Fruit fly (Drosophila melanogaster) whole organism, embryonic: Measurements from ENCODE around the gene Lcp65Ab1.
A peak's percentile ranks its signal among the peaks of the same experiment; 100 is the strongest.

Experiments used
- Atf3 ChIP-seq: fragments of 200-800 bp; sonication (Bioruptor generic); optimal IDR thresholded peaks from 3 replicates; lab custom pipeline; 2016; ENCODE audit warnings: missing biosample characterization, missing genetic modification characterization
- CG11695 ChIP-seq: fragments of 200-800 bp; sonication (Bioruptor generic); IDR thresholded peaks from 3 replicates; pipeline ENCODE4 v1.3.6; 2022; ENCODE audit warnings: missing biosample characterization, missing genetic modification characterization
- CG12104 ChIP-seq: fragments of 200-800 bp; sonication (Bioruptor generic); optimal IDR thresholded peaks from 3 replicates; lab custom pipeline; 2016; ENCODE audit warnings: missing biosample characterization, missing genetic modification characterization
- CG12219 ChIP-seq: fragments of 200-800 bp; sonication (Bioruptor generic); optimal IDR thresholded peaks from 3 replicates; lab custom pipeline; 2018; ENCODE audit warnings: missing biosample characterization, mild to moderate bottlenecking, missing genetic modification characterization
- CG13296 ChIP-seq: fragments of 200-800 bp; sonication (Bioruptor generic); optimal IDR thresholded peaks from 3 replicates; lab custom pipeline; 2018; ENCODE audit warnings: missing biosample characterization, mild to moderate bottlenecking, missing genetic modification characterization
- CG15073 ChIP-seq: fragments of 200-800 bp; sonication (Bioruptor generic); optimal IDR thresholded peaks from 2 replicates; lab custom pipeline; 2016; ENCODE audit warnings: missing biosample characterization, missing genetic modification characterization
- CG1529 ChIP-seq: fragments of 200-800 bp; sonication (Bioruptor generic); optimal IDR thresholded peaks from 3 replicates; lab custom pipeline; 2018; ENCODE audit warnings: missing biosample characterization, missing genetic modification characterization
- CG15479 ChIP-seq: fragments of 200-800 bp; sonication (Bioruptor generic); optimal IDR thresholded peaks from 3 replicates; lab custom pipeline; 2019; ENCODE audit warnings: missing biosample characterization, mild to moderate bottlenecking, missing genetic modification characterization, moderate library complexity
- CG15514 ChIP-seq: fragments of 200-800 bp; sonication (Bioruptor generic); optimal IDR thresholded peaks from 3 replicates; lab custom pipeline; 2017; ENCODE audit warnings: missing biosample characterization, missing genetic modification characterization, mild to moderate bottlenecking, moderate library complexity, missing genetic modification reagents
- CG1832 ChIP-seq: fragments of 200-800 bp; sonication (Bioruptor generic); optimal IDR thresholded peaks from 2 replicates; lab custom pipeline; 2017; ENCODE audit warnings: missing biosample characterization, mild to moderate bottlenecking, missing genetic modification characterization, inconsistent platforms
- CG18764 ChIP-seq: fragments of 200-800 bp; sonication (Bioruptor generic); optimal IDR thresholded peaks from 3 replicates; lab custom pipeline; 2016; ENCODE audit warnings: missing biosample characterization, missing genetic modification characterization
- CG30403 ChIP-seq: fragments of 200-800 bp; sonication (Bioruptor generic); optimal IDR thresholded peaks from 3 replicates; lab custom pipeline; 2016; ENCODE audit warnings: missing biosample characterization, missing genetic modification characterization
- CG31388 ChIP-seq: fragments of 200-800 bp; sonication (Bioruptor generic); optimal IDR thresholded peaks from 2 replicates; lab custom pipeline; 2016; ENCODE audit warnings: missing biosample characterization, missing genetic modification characterization
- CG31441 ChIP-seq: fragments of 200-800 bp; sonication (Bioruptor generic); IDR thresholded peaks from 2 replicates; pipeline ENCODE4 v1.3.6; 2022; ENCODE audit warnings: missing biosample characterization, missing genetic modification characterization
- CG3163 ChIP-seq: fragments of 200-800 bp; sonication (Bioruptor generic); optimal IDR thresholded peaks from 3 replicates; lab custom pipeline; 2016; ENCODE audit warnings: missing biosample characterization, missing genetic modification characterization
- CG33213 ChIP-seq: fragments of 200-800 bp; sonication (Bioruptor generic); optimal IDR thresholded peaks from 3 replicates; lab custom pipeline; 2016; ENCODE audit warnings: missing biosample characterization, missing genetic modification characterization
- CG6765 ChIP-seq: fragments of 200-800 bp; sonication (Bioruptor generic); optimal IDR thresholded peaks from 3 replicates; lab custom pipeline; 2017; ENCODE audit warnings: missing biosample characterization, mild to moderate bottlenecking, missing genetic modification characterization
- CG6791 ChIP-seq: fragments of 200-800 bp; sonication (Bioruptor generic); IDR thresholded peaks from 3 replicates; pipeline ENCODE4 v1.3.6; 2022; ENCODE audit warnings: missing biosample characterization, missing genetic modification characterization; ENCODE audit not compliant: partially characterized antibody
- CG7372 ChIP-seq: fragments of 200-800 bp; sonication (Bioruptor generic); IDR thresholded peaks from 2 replicates; pipeline ENCODE4 v1.3.6; 2022; ENCODE audit warnings: missing biosample characterization, missing genetic modification characterization
- CG7839 ChIP-seq: fragments of 200-800 bp; sonication (Bioruptor generic); optimal IDR thresholded peaks from 3 replicates; lab custom pipeline; 2018; ENCODE audit warnings: missing biosample characterization, mild to moderate bottlenecking, missing genetic modification characterization, moderate library complexity
- CG7963 ChIP-seq: fragments of 200-800 bp; sonication (Bioruptor generic); IDR thresholded peaks from 3 replicates; pipeline ENCODE4 v1.3.6; 2022; ENCODE audit warnings: missing biosample characterization, missing genetic modification characterization; ENCODE audit not compliant: partially characterized antibody
- CG9727 ChIP-seq: fragments of 200-800 bp; sonication (Bioruptor generic); optimal IDR thresholded peaks from 3 replicates; lab custom pipeline; 2017; ENCODE audit warnings: missing biosample characterization, mild to moderate bottlenecking, missing genetic modification characterization
- Doc2 ChIP-seq: fragments of 200-800 bp; sonication (Bioruptor generic); IDR thresholded peaks from 2 replicates; pipeline ENCODE4 v1.3.6; 2022; ENCODE audit warnings: missing biosample characterization, missing genetic modification characterization
- Gsc ChIP-seq: fragments of 200-800 bp; sonication (Bioruptor generic); IDR thresholded peaks from 2 replicates; pipeline ENCODE4 v1.3.6; 2022; ENCODE audit warnings: missing biosample characterization, missing genetic modification characterization
- Gug ChIP-seq: fragments of 200-800 bp; sonication (Bioruptor generic); IDR thresholded peaks from 4 replicates; pipeline ENCODE4 v1.3.6; 2022; ENCODE audit warnings: missing biosample characterization, missing genetic modification characterization
- HHEX ChIP-seq: fragments of 200-800 bp; sonication (Bioruptor generic); optimal IDR thresholded peaks from 3 replicates; lab custom pipeline; 2017; ENCODE audit warnings: missing biosample characterization, mild to moderate bottlenecking, missing genetic modification characterization, missing genetic modification reagents
- Hr3 ChIP-seq: fragments of 200-800 bp; sonication (Bioruptor generic); optimal IDR thresholded peaks from 3 replicates; lab custom pipeline; 2016; ENCODE audit warnings: missing biosample characterization, missing genetic modification characterization
- Lpt ChIP-seq: fragments of >200 bp; optimal IDR thresholded peaks from 2 replicates; lab custom pipeline; 2018; ENCODE audit warnings: missing biosample characterization, missing genetic modification characterization
- Neu2 ChIP-seq: fragments of 200-800 bp; sonication (Bioruptor generic); optimal IDR thresholded peaks from 3 replicates; lab custom pipeline; 2016; ENCODE audit warnings: missing biosample characterization, missing genetic modification characterization, borderline replicate concordance
- Scr ChIP-seq: fragments of 200-800 bp; sonication (Bioruptor generic); IDR thresholded peaks from 2 replicates; pipeline ENCODE4 v1.3.6; 2022; ENCODE audit warnings: missing biosample characterization, missing genetic modification characterization; ENCODE audit not compliant: partially characterized antibody
- Xbp1 ChIP-seq: fragments of 200-800 bp; sonication (Bioruptor generic); optimal IDR thresholded peaks from 3 replicates; lab custom pipeline; 2016; ENCODE audit warnings: missing biosample characterization, mild to moderate bottlenecking, missing genetic modification characterization
- al ChIP-seq: fragments of 200-800 bp; sonication (Bioruptor generic); IDR thresholded peaks from 2 replicates; pipeline ENCODE4 v1.3.6; 2022; ENCODE audit warnings: missing biosample characterization, missing genetic modification characterization
- ash1 ChIP-seq: fragments of 200-800 bp; sonication (Bioruptor generic); optimal IDR thresholded peaks from 2 replicates; lab custom pipeline; 2018; ENCODE audit warnings: missing biosample characterization, mild to moderate bottlenecking, missing genetic modification characterization
- bigmax ChIP-seq: fragments of 200-800 bp; sonication (Bioruptor generic); optimal IDR thresholded peaks from 2 replicates; lab custom pipeline; 2018; ENCODE audit warnings: missing biosample characterization, mild to moderate bottlenecking, missing genetic modification characterization
- bsh ChIP-seq, 2 experiments: fragments of 200-800 bp; sonication (Bioruptor generic); optimal IDR thresholded peaks; 2 replicates each; lab custom pipeline; 2017 to 2018; ENCODE audit warnings: mild to moderate bottlenecking in 2 of 2, missing biosample characterization in 2 of 2, missing genetic modification characterization in 2 of 2, moderate library complexity in 1 of 2
- caup ChIP-seq: fragments of 200-800 bp; sonication (Bioruptor generic); optimal IDR thresholded peaks from 3 replicates; lab custom pipeline; 2017; ENCODE audit warnings: missing biosample characterization, mild to moderate bottlenecking, missing genetic modification characterization, moderate library complexity; ENCODE audit not compliant: severe bottlenecking
- chn ChIP-seq: fragments of 200-800 bp; sonication (Bioruptor generic); optimal IDR thresholded peaks from 2 replicates; lab custom pipeline; 2016; ENCODE audit warnings: missing biosample characterization, missing genetic modification characterization
- ci ChIP-seq: fragments of 200-800 bp; sonication (Bioruptor generic); IDR thresholded peaks from 3 replicates; pipeline ENCODE4 v1.3.6; 2022; ENCODE audit warnings: missing biosample characterization, missing genetic modification characterization
- exex ChIP-seq: fragments of 200-800 bp; sonication (Bioruptor generic); optimal IDR thresholded peaks from 4 replicates; lab custom pipeline; 2018; ENCODE audit warnings: missing biosample characterization, mild to moderate bottlenecking, missing genetic modification characterization, moderate library complexity
- eyg ChIP-seq: fragments of 200-800 bp; sonication (Bioruptor generic); optimal IDR thresholded peaks from 3 replicates; lab custom pipeline; 2016; ENCODE audit warnings: missing biosample characterization, missing genetic modification characterization
- hbn ChIP-seq: fragments of 200-800 bp; sonication (Bioruptor generic); IDR thresholded peaks from 2 replicates; pipeline ENCODE4 v1.3.6; 2022; ENCODE audit warnings: missing biosample characterization, missing genetic modification characterization; ENCODE audit not compliant: partially characterized antibody
- jing ChIP-seq: fragments of 200-800 bp; sonication (Bioruptor generic); optimal IDR thresholded peaks from 2 replicates; lab custom pipeline; 2018; ENCODE audit warnings: missing biosample characterization, mild to moderate bottlenecking, missing genetic modification characterization
- klu ChIP-seq: fragments of 200-800 bp; sonication (Bioruptor generic); IDR thresholded peaks from 2 replicates; pipeline ENCODE4 v1.3.6; 2022; ENCODE audit warnings: missing biosample characterization, missing genetic modification characterization
- kni ChIP-seq: fragments of 200-800 bp; sonication (Bioruptor generic); optimal IDR thresholded peaks from 3 replicates; lab custom pipeline; 2017; ENCODE audit warnings: mild to moderate bottlenecking, missing biosample characterization, missing genetic modification reagents, missing genetic modification characterization
- pb ChIP-seq: fragments of 200-800 bp; sonication (Bioruptor generic); optimal IDR thresholded peaks from 3 replicates; lab custom pipeline; 2016; ENCODE audit warnings: missing biosample characterization, missing genetic modification characterization
- peb ChIP-seq: fragments of 200-800 bp; sonication (Bioruptor generic); IDR thresholded peaks from 2 replicates; pipeline ENCODE4 v1.3.6; 2022; ENCODE audit warnings: missing biosample characterization, missing genetic modification characterization
- psq ChIP-seq: fragments of 200-800 bp; sonication (Bioruptor generic); optimal IDR thresholded peaks from 2 replicates; lab custom pipeline; 2017; ENCODE audit warnings: missing biosample characterization, missing genetic modification characterization
- row ChIP-seq: fragments of 200-800 bp; sonication (Bioruptor generic); IDR thresholded peaks from 3 replicates; pipeline ENCODE4 v1.3.6; 2022; ENCODE audit warnings: missing biosample characterization, missing genetic modification characterization
- tna ChIP-seq: fragments of 200-800 bp; sonication (Bioruptor generic); IDR thresholded peaks from 2 replicates; pipeline ENCODE4 v1.3.6; 2022; ENCODE audit warnings: missing biosample characterization, missing genetic modification characterization; ENCODE audit not compliant: partially characterized antibody

The Lcp65Ab1 gene

DNA sequence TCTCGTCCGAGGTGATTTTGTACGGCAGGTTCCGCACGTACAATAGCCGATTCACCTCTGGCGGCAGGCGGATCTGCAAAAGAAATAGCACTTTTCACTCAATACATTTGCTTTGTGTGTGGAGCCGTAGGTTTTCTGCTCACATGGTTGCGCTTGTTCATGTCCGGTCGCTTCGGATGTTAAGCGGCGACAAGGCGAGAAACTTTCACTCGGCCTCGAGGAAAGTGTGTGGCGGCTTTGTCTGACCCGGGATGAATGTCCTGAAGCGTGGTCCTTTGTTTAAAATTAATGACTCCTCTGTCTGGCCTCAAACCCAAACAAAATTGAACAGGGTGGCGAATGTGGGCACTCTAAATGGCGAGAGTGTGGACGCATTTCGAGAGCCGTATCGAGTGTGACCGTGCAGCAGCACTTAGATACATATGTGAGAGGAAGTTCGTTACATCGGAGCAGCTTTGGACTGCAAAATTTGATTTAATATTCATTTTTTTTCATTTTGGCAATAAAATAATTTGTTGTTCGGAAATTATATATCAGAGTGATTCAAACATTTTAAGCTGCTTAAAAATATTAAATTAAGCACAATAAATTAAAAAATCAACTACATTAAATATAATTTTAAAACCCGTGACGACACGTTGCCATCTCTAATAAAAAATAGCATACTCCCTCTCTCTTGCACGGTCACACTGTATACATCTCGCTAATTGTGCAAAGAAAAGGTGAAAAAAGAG, 43.6 kb downstream of the Lcp65Ab1 start, which contains the start of the genes Sf3b6 and Tnpo (continued):
- TF ChIP-seq CG31388 (GFP tag; lab: Kevin White, UChicago) = peak; percentile 49
- peak; percentile 90 for TF ChIP-seq CG9727
- peak; percentile 84 for TF ChIP-seq CG12104
- TF ChIP-seq kni (GFP tag; lab: Kevin White, UChicago) = no peak
- TF ChIP-seq Doc2 (GFP tag; lab: Robert Waterston, UW) = peak; percentile 55; the same call in 1 of the 2 replicates
- TF ChIP-seq CG6791 = peak; percentile 43; the same call in 1 of the 3 replicates
- TF ChIP-seq CG31441 = no peak
- TF ChIP-seq pb (GFP tag; lab: Kevin White, UChicago) = no peak
- peak; percentile 39 for TF ChIP-seq CG15073 (GFP tag; lab: Kevin White, UChicago)
- peak; percentile 44 for TF ChIP-seq CG1529 (GFP tag; lab: Kevin White, UChicago)
- TF ChIP-seq CG33213 (GFP tag; lab: Kevin White, UChicago) = peak; percentile 39
- no peak for TF ChIP-seq Neu2
- peak; percentile 73; the same call in 2 of the 3 replicates for TF ChIP-seq ci
- peak; percentile 80 for TF ChIP-seq CG7372 (GFP tag; lab: Robert Waterston, UW)
- peak; percentile 73 for TF ChIP-seq caup
- peak; percentile 64 for TF ChIP-seq CG18764 (GFP tag; lab: Kevin White, UChicago)
- no peak for TF ChIP-seq CG7963 (GFP tag; lab: Robert Waterston, UW)
- TF ChIP-seq tna (GFP tag; lab: Robert Waterston, UW) = no peak
- TF ChIP-seq Scr = peak; percentile 74
- peak; percentile 70 for TF ChIP-seq HHEX (GFP tag; lab: Kevin White, UChicago)
- peak; percentile 58 for TF ChIP-seq Atf3 (GFP tag; lab: Kevin White, UChicago)
- TF ChIP-seq eyg (GFP tag; lab: Kevin White, UChicago) = peak; percentile 23
- peak; percentile 90 for TF ChIP-seq Xbp1 (GFP tag; lab: Kevin White, UChicago)
- no peak; the same call in 1 of the 2 replicates for TF ChIP-seq Gsc
- TF ChIP-seq CG15479 (GFP tag; lab: Kevin White, UChicago) = peak; percentile 74
- TF ChIP-seq hbn (GFP tag; lab: Robert Waterston, UW) = peak; percentile 67
- peak; percentile 35 for TF ChIP-seq CG6765 (GFP tag; lab: Kevin White, UChicago)
- TF ChIP-seq al (GFP tag; lab: Robert Waterston, UW) = peak; percentile 84
- TF ChIP-seq jing = no peak
- peak; percentile 85 for TF ChIP-seq klu
- no peak for TF ChIP-seq CG7839 (tag; lab: Kevin White, UChicago)
- TF ChIP-seq CG30403 (GFP tag; lab: Kevin White, UChicago) = peak; percentile 95
- peak; percentile 96 for TF ChIP-seq row (GFP tag; lab: Robert Waterston, UW)
- no peak for TF ChIP-seq ash1
- TF ChIP-seq bigmax (GFP tag; lab: Kevin White, UChicago) = no peak
- TF ChIP-seq CG11695 (GFP tag; lab: Robert Waterston, UW) = peak; percentile 68
- no peak for TF ChIP-seq CG12219 (GFP tag; lab: Kevin White, UChicago)
- TF ChIP-seq CG3163 = peak; percentile 16
- no peak for TF ChIP-seq Lpt (GFP tag; lab: Kevin White, UChicago)
- peak; percentile 58 for TF ChIP-seq psq (GFP tag; lab: Kevin White, UChicago)
- peak; percentile 84 for TF ChIP-seq CG15514 (GFP tag; lab: Kevin White, UChicago)
- no peak for TF ChIP-seq CG1832 (GFP tag; lab: Kevin White, UChicago)
- peak; percentile 66 for TF ChIP-seq chn
- peak; percentile 87 for TF ChIP-seq Hr3
- TF ChIP-seq bsh (GFP tag; optimal IDR thresholded peaks at IDR 0.05; lab: Kevin White, UChicago) = no peak
- no peak for TF ChIP-seq exex (tag; lab: Kevin White, UChicago)
- no peak; the same call in 1 of the 4 replicates for TF ChIP-seq Gug (GFP tag; lab: Robert Waterston, UW)
- TF ChIP-seq peb (GFP tag; lab: Robert Waterston, UW) = peak; percentile 70
- peak; percentile 75 for TF ChIP-seq CG13296 (GFP tag; lab: Kevin White, UChicago)
